Worm (Caenorhabditis elegans) whole organism, late embryonic: ENCODE data around the gene lips-12.

Experiments used
- F13H6.1 ChIP-seq: sonication (generic microtip); optimal IDR thresholded peaks from 2 replicates; lab custom pipeline; 2016; ENCODE audit warnings: missing genetic modification characterization, missing compliant biosample characterization
- K09A11.1 ChIP-seq: sonication (generic microtip); optimal IDR thresholded peaks from 2 replicates; lab custom pipeline; 2017; ENCODE audit warnings: antibody characterized with exemption, mild to moderate bottlenecking, missing genetic modification characterization, missing compliant biosample characterization; ENCODE audit not compliant: insufficient read depth
- Y22D7AL.16 ChIP-seq: sonication (generic microtip); optimal IDR thresholded peaks from 2 replicates; lab custom pipeline; 2016; ENCODE audit warnings: missing genetic modification characterization, missing compliant biosample characterization
- ahr-1 ChIP-seq: sonication (generic microtip); optimal IDR thresholded peaks from 2 replicates; lab custom pipeline; 2016; ENCODE audit warnings: missing genetic modification characterization, missing compliant biosample characterization
- ama-1 ChIP-seq: fragments of 150-350 bp; optimal IDR thresholded peaks from 2 replicates; lab custom pipeline; 2014
- ceh-14 ChIP-seq: sonication (generic microtip); optimal IDR thresholded peaks from 2 replicates; lab custom pipeline; 2016; ENCODE audit warnings: missing genotype, missing genetic modification characterization, missing compliant biosample characterization
- ceh-18 ChIP-seq: sonication (generic microtip); optimal IDR thresholded peaks from 2 replicates; lab custom pipeline; 2016; ENCODE audit warnings: missing genetic modification characterization, missing compliant biosample characterization
- ceh-24 ChIP-seq: sonication (generic microtip); optimal IDR thresholded peaks from 2 replicates; lab custom pipeline; 2016; ENCODE audit warnings: mild to moderate bottlenecking, missing genetic modification characterization, missing compliant biosample characterization
- ceh-30 ChIP-seq: fragments of 150-350 bp; optimal IDR thresholded peaks from 2 replicates; lab custom pipeline; 2014; ENCODE audit warnings: missing biosample characterization, missing genetic modification characterization
- ceh-31 ChIP-seq: sonication (generic microtip); optimal IDR thresholded peaks from 2 replicates; lab custom pipeline; 2016; ENCODE audit warnings: missing genetic modification characterization, missing compliant biosample characterization
- ceh-45 ChIP-seq: fragments of 200-800 bp; sonication (Bioruptor generic); IDR thresholded peaks from 2 replicates; pipeline ENCODE4 v1.3.6; 2022; ENCODE audit warnings: missing genetic modification reagents, missing genetic modification characterization, missing compliant biosample characterization
- ceh-6 ChIP-seq: fragments of 200-800 bp; sonication (Bioruptor generic); optimal IDR thresholded peaks from 2 replicates; lab custom pipeline; 2018; ENCODE audit warnings: mild to moderate bottlenecking, missing genetic modification characterization, missing compliant biosample characterization
- dmd-4 ChIP-seq: sonication (generic microtip); optimal IDR thresholded peaks from 2 replicates; lab custom pipeline; 2016; ENCODE audit warnings: borderline replicate concordance, missing genetic modification characterization, missing compliant biosample characterization
- dve-1 ChIP-seq: sonication (generic microtip); optimal IDR thresholded peaks from 2 replicates; lab custom pipeline; 2017; ENCODE audit warnings: antibody characterized with exemption, mild to moderate bottlenecking, missing genetic modification characterization, missing compliant biosample characterization
- elt-2 ChIP-seq: sonication (generic microtip); optimal IDR thresholded peaks from 2 replicates; lab custom pipeline; 2016; ENCODE audit warnings: missing genetic modification reagents, missing genetic modification characterization, missing compliant biosample characterization
- elt-4 ChIP-seq: sonication (generic microtip); optimal IDR thresholded peaks from 2 replicates; lab custom pipeline; 2016; ENCODE audit warnings: missing genetic modification characterization, missing compliant biosample characterization
- ets-4 ChIP-seq: sonication (generic microtip); optimal IDR thresholded peaks from 2 replicates; lab custom pipeline; 2016; ENCODE audit warnings: missing genetic modification characterization, missing compliant biosample characterization
- fax-1 ChIP-seq: sonication (generic microtip); optimal IDR thresholded peaks from 2 replicates; lab custom pipeline; 2016; ENCODE audit warnings: missing genotype, missing genetic modification characterization, missing compliant biosample characterization
- hlh-6 ChIP-seq: sonication (generic microtip); optimal IDR thresholded peaks from 2 replicates; lab custom pipeline; 2016; ENCODE audit warnings: missing genotype, missing genetic modification characterization, missing compliant biosample characterization
- lin-11 ChIP-seq: fragments of 200-800 bp; sonication (Bioruptor generic); optimal IDR thresholded peaks from 2 replicates; lab custom pipeline; 2018; ENCODE audit warnings: mild to moderate bottlenecking, missing genetic modification characterization, missing compliant biosample characterization
- madf-2 ChIP-seq: sonication (generic microtip); optimal IDR thresholded peaks from 2 replicates; lab custom pipeline; 2017; ENCODE audit warnings: missing genetic modification characterization, missing compliant biosample characterization
- mec-3 ChIP-seq: sonication (generic microtip); optimal IDR thresholded peaks from 2 replicates; lab custom pipeline; 2016; ENCODE audit warnings: borderline replicate concordance, missing genetic modification characterization, missing compliant biosample characterization
- nfya-1 ChIP-seq: sonication (generic microtip); optimal IDR thresholded peaks from 2 replicates; lab custom pipeline; 2017; ENCODE audit warnings: missing genetic modification characterization, mild to moderate bottlenecking, missing compliant biosample characterization, antibody characterized with exemption, moderate library complexity
- nhr-11 ChIP-seq: fragments of 150-350 bp; optimal IDR thresholded peaks from 2 replicates; lab custom pipeline; 2014; ENCODE audit warnings: missing biosample characterization, missing genetic modification characterization
- nhr-232 ChIP-seq: sonication (generic microtip); optimal IDR thresholded peaks from 2 replicates; lab custom pipeline; 2016; ENCODE audit warnings: missing genetic modification characterization, missing compliant biosample characterization
- npax-4 ChIP-seq: sonication (generic microtip); optimal IDR thresholded peaks from 2 replicates; lab custom pipeline; 2016; ENCODE audit warnings: missing genetic modification characterization, missing compliant biosample characterization
- odd-2 ChIP-seq: sonication (generic microtip); optimal IDR thresholded peaks from 2 replicates; lab custom pipeline; 2017; ENCODE audit warnings: antibody characterized with exemption, mild to moderate bottlenecking, missing genetic modification characterization, missing compliant biosample characterization
- pat-9 ChIP-seq: fragments of 200-800 bp; sonication (Bioruptor generic); optimal IDR thresholded peaks from 2 replicates; lab custom pipeline; 2018; ENCODE audit warnings: mild to moderate bottlenecking, missing genetic modification characterization, moderate library complexity, missing compliant biosample characterization
- pax-1 ChIP-seq: fragments of 150-350 bp; optimal IDR thresholded peaks from 2 replicates; lab custom pipeline; 2014; ENCODE audit warnings: missing biosample characterization, missing genetic modification characterization
- pha-2 ChIP-seq: sonication (generic microtip); optimal IDR thresholded peaks from 2 replicates; lab custom pipeline; 2017; ENCODE audit warnings: mild to moderate bottlenecking, missing genetic modification characterization, missing compliant biosample characterization
- pha-4 ChIP-seq: fragments of 150-350 bp; optimal IDR thresholded peaks from 2 replicates; lab custom pipeline; 2018; ENCODE audit warnings: missing biosample characterization, missing genetic modification reagents, missing genetic modification characterization
- pqm-1 ChIP-seq: sonication (generic microtip); optimal IDR thresholded peaks from 2 replicates; lab custom pipeline; 2016; ENCODE audit warnings: missing genetic modification characterization, missing compliant biosample characterization
- rnt-1 ChIP-seq: sonication (generic microtip); optimal IDR thresholded peaks from 2 replicates; lab custom pipeline; 2016; ENCODE audit warnings: missing genetic modification characterization, missing compliant biosample characterization
- sox-2 ChIP-seq: fragments of 200-800 bp; sonication (Bioruptor generic); IDR thresholded peaks from 2 replicates; pipeline ENCODE4 v1.3.6; 2022; ENCODE audit warnings: missing genetic modification reagents, missing genetic modification characterization, missing compliant biosample characterization
- ttx-3 ChIP-seq: sonication (generic microtip); optimal IDR thresholded peaks from 2 replicates; lab custom pipeline; 2016; ENCODE audit warnings: missing genetic modification reagents, missing genetic modification characterization, missing compliant biosample characterization
- unc-3 ChIP-seq, 2 experiments: fragments of 200-800 bp in 1 of 2; sonication (Bioruptor generic) in 1 of 2; sonication (generic microtip) in 1 of 2; conservative IDR thresholded peaks in 1 of 2; optimal IDR thresholded peaks in 1 of 2; 2 replicates each; pipeline versions ENCODE4 v1.3.6 to Lab custom; 2016 to 2022; ENCODE audit warnings: missing compliant biosample characterization in 2 of 2, missing genetic modification characterization in 2 of 2, missing genetic modification reagents in 1 of 2
- unc-42 ChIP-seq: sonication (generic microtip); optimal IDR thresholded peaks from 2 replicates; lab custom pipeline; 2016; ENCODE audit warnings: missing genotype, missing genetic modification characterization, missing compliant biosample characterization

The lips-12 gene

DNA sequence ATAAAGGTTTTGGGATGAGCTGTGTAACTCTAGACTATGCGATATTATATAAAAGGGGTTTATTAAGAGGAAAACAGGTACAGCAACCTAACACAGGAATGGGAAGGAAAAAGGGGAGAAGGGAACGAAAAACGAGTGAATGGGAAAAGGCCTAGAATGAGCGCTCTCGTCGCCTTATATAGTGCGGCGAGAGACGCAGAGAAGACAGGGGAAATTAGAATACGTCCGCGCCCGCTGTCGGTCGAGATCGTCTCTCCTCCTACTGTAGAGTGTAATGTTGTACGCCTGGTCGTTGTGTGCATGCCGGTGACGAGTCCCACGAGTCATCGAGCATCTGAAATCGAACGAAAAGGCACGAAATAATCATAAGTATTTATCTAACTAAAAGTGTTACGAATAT, 39.3 kb upstream of the lips-12 start:
- TF ChIP-seq K09A11.1 (tag; lab: Kevin White, UChicago) (no peak), mec-3 (no peak), unc-3 (GFP tag; conservative IDR thresholded peaks at IDR 0.05; lab: Robert Waterston, UW) (no peak), unc-3 (tag; optimal IDR thresholded peaks at IDR 0.05; lab: Kevin White, UChicago) (no peak), elt-2 (no peak)

DNA sequence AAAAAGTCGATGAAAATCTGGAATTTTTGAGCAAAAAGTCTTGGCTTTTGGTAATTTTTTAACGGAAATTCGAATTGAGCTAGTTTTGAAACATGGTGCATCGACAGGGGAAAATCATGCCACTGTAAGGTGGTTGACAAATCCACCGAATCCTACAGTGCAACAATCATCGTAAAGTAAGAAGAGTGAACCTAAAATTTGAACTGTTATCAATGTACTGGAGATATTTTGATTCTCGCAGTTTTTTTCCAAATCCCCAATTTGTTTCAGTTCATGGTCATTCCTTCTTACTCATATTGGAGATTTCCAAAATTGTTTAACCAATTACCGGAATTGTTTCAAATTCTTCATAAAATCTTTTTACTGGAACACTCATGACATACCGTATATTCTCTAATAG, 38.7 kb upstream of the lips-12 start:
- TF ChIP-seq sox-2: no peak
- no peak for TF ChIP-seq nhr-232 (tag; lab: Kevin White, UChicago)
- TF ChIP-seq fax-1 (tag; lab: Kevin White, UChicago): no peak
- TF ChIP-seq unc-42 (tag; lab: Kevin White, UChicago): no peak
- no peak for TF ChIP-seq nfya-1 (tag; lab: Kevin White, UChicago)
- no peak for TF ChIP-seq ama-1 (lab: Kevin White, UChicago)
- no peak for TF ChIP-seq nhr-11 (tag; lab: Kevin White, UChicago)
- no peak for TF ChIP-seq mec-3
- TF ChIP-seq hlh-6 (tag; lab: Kevin White, UChicago): no peak
- TF ChIP-seq dve-1 (tag; lab: Kevin White, UChicago): no peak
- TF ChIP-seq npax-4 (tag; lab: Kevin White, UChicago): no peak
- TF ChIP-seq rnt-1 (tag; lab: Kevin White, UChicago): no peak
- no peak for TF ChIP-seq ceh-14
- TF ChIP-seq ttx-3 (tag; lab: Kevin White, UChicago): no peak
- TF ChIP-seq F13H6.1 (tag; lab: Kevin White, UChicago): no peak
- TF ChIP-seq pha-4: no peak
- TF ChIP-seq ahr-1 (tag; lab: Kevin White, UChicago): no peak
- no peak for TF ChIP-seq pax-1 (tag; lab: Kevin White, UChicago)

ce11 chrII:1151810-1152209, 37.8 kb upstream of the lips-12 start:
- TF ChIP-seq odd-2 (tag; lab: Kevin White, UChicago): no peak
- no peak for TF ChIP-seq ceh-14
- TF ChIP-seq madf-2 (tag; lab: Kevin White, UChicago): no peak
- no peak for TF ChIP-seq fax-1 (tag; lab: Kevin White, UChicago)
- no peak for TF ChIP-seq unc-3 (GFP tag; conservative IDR thresholded peaks at IDR 0.05; lab: Robert Waterston, UW)
- TF ChIP-seq unc-3 (tag; optimal IDR thresholded peaks at IDR 0.05; lab: Kevin White, UChicago): no peak
- TF ChIP-seq pat-9 (tag; lab: Kevin White, UChicago): no peak
- TF ChIP-seq ama-1 (lab: Kevin White, UChicago): no peak
- TF ChIP-seq ahr-1 (tag; lab: Kevin White, UChicago): no peak
- TF ChIP-seq ceh-30 (tag; lab: Kevin White, UChicago): no peak
- TF ChIP-seq ceh-24 (tag; lab: Kevin White, UChicago): no peak
- TF ChIP-seq mec-3: no peak
- TF ChIP-seq nhr-11 (tag; lab: Kevin White, UChicago): no peak
- TF ChIP-seq elt-4 (tag; lab: Kevin White, UChicago): no peak
- no peak for TF ChIP-seq ceh-6
- TF ChIP-seq ceh-18: no peak
- TF ChIP-seq nfya-1 (tag; lab: Kevin White, UChicago): no peak
- TF ChIP-seq Y22D7AL.16 (tag; lab: Kevin White, UChicago): no peak
- TF ChIP-seq ceh-45 (GFP tag; lab: Robert Waterston, UW): no peak
- TF ChIP-seq ets-4 (tag; lab: Kevin White, UChicago): no peak
- no peak for TF ChIP-seq ceh-31 (tag; lab: Kevin White, UChicago)

DNA sequence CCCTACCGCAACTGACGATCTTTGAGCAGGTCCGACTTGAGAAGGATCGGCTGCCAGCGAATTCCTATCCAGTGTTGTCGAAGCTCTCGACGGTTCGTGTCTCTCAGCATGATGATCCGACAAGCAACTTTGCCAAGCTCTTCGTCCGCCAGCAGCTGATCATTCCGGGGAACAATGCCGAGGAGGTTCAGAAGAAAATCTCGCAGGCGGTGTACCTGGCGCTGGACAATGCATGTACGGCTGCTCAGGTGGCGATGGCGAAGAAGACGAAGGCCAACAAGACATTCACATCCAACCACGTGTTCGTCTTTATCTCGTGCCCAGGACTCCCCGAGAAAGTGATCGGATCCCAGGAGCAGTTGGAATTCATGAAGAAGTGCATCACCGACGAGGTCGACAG, 35.4 kb upstream of the lips-12 start:
- TF ChIP-seq elt-2 (no peak), lin-11 (tag; lab: Kevin White, UChicago) (no peak), nhr-232 (tag; lab: Kevin White, UChicago) (no peak), pha-2 (tag; lab: Kevin White, UChicago) (no peak), dmd-4 (no peak), pqm-1 (tag; lab: Kevin White, UChicago) (no peak), ceh-14 (no peak)
